Worm (Caenorhabditis elegans) whole organism, L4 larva: ENCODE results near the gene Y43F8B.20.

Source experiments
- F49E8.2 ChIP-seq: sonication (generic microtip); optimal IDR thresholded peaks from 2 replicates; lab custom pipeline; 2016; ENCODE audit warnings: missing compliant biosample characterization, mild to moderate bottlenecking, missing genetic modification characterization, borderline replicate concordance
- T26A8.4 ChIP-seq: fragments of 200-800 bp; sonication (Bioruptor generic); IDR thresholded peaks from 2 replicates; pipeline ENCODE4 v1.3.6; 2022; ENCODE audit warnings: missing genetic modification characterization, missing compliant biosample characterization
- ZK337.2 ChIP-seq: fragments of 200-800 bp; sonication (Bioruptor generic); IDR thresholded peaks from 2 replicates; pipeline ENCODE4 v1.3.6; 2022; ENCODE audit warnings: missing genetic modification reagents, missing genetic modification characterization, missing compliant biosample characterization
- aly-2 ChIP-seq: sonication (generic microtip); optimal IDR thresholded peaks from 2 replicates; lab custom pipeline; 2018; ENCODE audit warnings: missing biosample characterization, missing genetic modification characterization
- arid-1 ChIP-seq: fragments of 200-800 bp; sonication (Bioruptor generic); conservative IDR thresholded peaks from 2 replicates; pipeline ENCODE4 v1.3.6; 2022; ENCODE audit warnings: missing genetic modification reagents, missing genetic modification characterization, missing compliant biosample characterization
- ceh-28 ChIP-seq: fragments of 150-350 bp; optimal IDR thresholded peaks from 2 replicates; lab custom pipeline; 2014; ENCODE audit warnings: missing biosample characterization, missing genetic modification reagents, missing genetic modification characterization
- ceh-32 ChIP-seq: sonication (generic microtip); optimal IDR thresholded peaks from 2 replicates; lab custom pipeline; 2016; ENCODE audit warnings: mild to moderate bottlenecking, missing genetic modification characterization, missing compliant biosample characterization; ENCODE audit not compliant: poor library complexity
- ceh-62 ChIP-seq: sonication (generic microtip); optimal IDR thresholded peaks from 2 replicates; lab custom pipeline; 2017; ENCODE audit warnings: missing biosample characterization, missing genetic modification characterization
- ceh-82 ChIP-seq: sonication (generic microtip); optimal IDR thresholded peaks from 2 replicates; lab custom pipeline; 2017; ENCODE audit warnings: missing biosample characterization, missing genetic modification characterization
- ces-1 ChIP-seq: fragments of 150-350 bp; sonication (generic microtip); optimal IDR thresholded peaks from 4 replicates; lab custom pipeline; 2014; ENCODE audit warnings: missing biosample characterization, missing genetic modification reagents, missing genetic modification characterization
- cey-2 ChIP-seq: sonication (generic microtip); optimal IDR thresholded peaks from 3 replicates; lab custom pipeline; 2017; ENCODE audit warnings: missing genetic modification characterization, mild to moderate bottlenecking, missing compliant biosample characterization, antibody characterized with exemption, borderline replicate concordance; ENCODE audit not compliant: insufficient read depth
- daf-16 ChIP-seq, 3 experiments: sonication (generic microtip); optimal IDR thresholded peaks; 2 replicates each; lab custom pipeline; 2016 to 2017; ENCODE audit warnings: missing genetic modification characterization in 3 of 3, missing genetic modification reagents in 3 of 3, mild to moderate bottlenecking in 2 of 3, missing compliant biosample characterization in 2 of 3, missing biosample characterization in 1 of 3, moderate library complexity in 1 of 3
- dmd-6 ChIP-seq: fragments of 200-800 bp; sonication (Bioruptor generic); IDR thresholded peaks from 2 replicates; pipeline ENCODE4 v1.3.6; 2022; ENCODE audit warnings: missing genetic modification reagents, missing genetic modification characterization, missing compliant biosample characterization
- dpl-1 ChIP-seq: fragments of 150-350 bp; optimal IDR thresholded peaks from 2 replicates; lab custom pipeline; 2014; ENCODE audit warnings: missing biosample characterization, missing genetic modification reagents, missing genetic modification characterization
- hmg-1.1 ChIP-seq: fragments of 200-800 bp; sonication (Bioruptor generic); IDR thresholded peaks from 2 replicates; pipeline ENCODE4 v1.3.6; 2022; ENCODE audit warnings: missing genetic modification reagents, missing genetic modification characterization, missing compliant biosample characterization
- lin-13 ChIP-seq: fragments of 150-350 bp; optimal IDR thresholded peaks from 2 replicates; lab custom pipeline; 2014; ENCODE audit warnings: missing biosample characterization, missing genetic modification reagents, missing genetic modification characterization
- lin-15B ChIP-seq: fragments of 150-350 bp; sonication (generic microtip); optimal IDR thresholded peaks from 3 replicates; lab custom pipeline; 2014; ENCODE audit warnings: missing biosample characterization, missing genetic modification characterization
- lin-39 ChIP-seq: fragments of 150-350 bp; optimal IDR thresholded peaks from 2 replicates; lab custom pipeline; 2014; ENCODE audit warnings: missing biosample characterization, missing genetic modification reagents, missing genetic modification characterization
- mxl-2 ChIP-seq: fragments of 200-800 bp; sonication (Bioruptor generic); conservative IDR thresholded peaks from 2 replicates; pipeline ENCODE4 v1.3.6; 2022; ENCODE audit warnings: missing genetic modification reagents, missing genetic modification characterization, missing compliant biosample characterization
- mxl-3 ChIP-seq: fragments of 200-800 bp; sonication (Bioruptor generic); optimal IDR thresholded peaks from 2 replicates; lab custom pipeline; 2018; ENCODE audit warnings: mild to moderate bottlenecking, missing genetic modification characterization, missing compliant biosample characterization
- nhr-237 ChIP-seq: sonication (generic microtip); optimal IDR thresholded peaks from 2 replicates; lab custom pipeline; 2017; ENCODE audit warnings: missing biosample characterization, missing genetic modification characterization
- nhr-28 ChIP-seq: fragments of 150-350 bp; optimal IDR thresholded peaks from 2 replicates; lab custom pipeline; 2014; ENCODE audit warnings: missing biosample characterization, missing genetic modification characterization
- nhr-41 ChIP-seq: fragments of 200-800 bp; sonication (Bioruptor generic); IDR thresholded peaks from 2 replicates; pipeline ENCODE4 v1.3.6; 2022; ENCODE audit warnings: missing genetic modification reagents, missing genetic modification characterization, missing compliant biosample characterization
- pqm-1 ChIP-seq: sonication (generic microtip); optimal IDR thresholded peaks from 2 replicates; lab custom pipeline; 2017; ENCODE audit warnings: missing biosample characterization, missing genetic modification characterization
- rbr-2 ChIP-seq: sonication (generic microtip); optimal IDR thresholded peaks from 2 replicates; lab custom pipeline; 2016; ENCODE audit warnings: missing genotype, missing genetic modification characterization, missing compliant biosample characterization
- set-16 ChIP-seq: fragments of 200-800 bp; sonication (Bioruptor generic); IDR thresholded peaks from 2 replicates; pipeline ENCODE4 v1.3.6; 2022; ENCODE audit warnings: missing genetic modification reagents, missing genetic modification characterization, missing compliant biosample characterization
- snpc-4 ChIP-seq: fragments of 150-350 bp; optimal IDR thresholded peaks from 2 replicates; lab custom pipeline; 2014; ENCODE audit warnings: missing biosample characterization, missing genetic modification characterization
- tra-1 ChIP-seq: fragments of 200-800 bp; sonication (Bioruptor generic); IDR thresholded peaks from 2 replicates; pipeline ENCODE4 v1.3.6; 2022; ENCODE audit warnings: missing genetic modification reagents, missing genetic modification characterization, missing compliant biosample characterization
- unc-39 ChIP-seq: sonication (generic microtip); optimal IDR thresholded peaks from 2 replicates; lab custom pipeline; 2017; ENCODE audit warnings: missing biosample characterization, missing genetic modification characterization
- unc-62 ChIP-seq, 3 experiments: fragments of 150-350 bp in 1 of 3; sonication (generic microtip); optimal IDR thresholded peaks in 2 of 3; peaks in 1 of 3; 1 replicate in 1 of 3; 2 replicates in 2 of 3; lab custom pipeline; 2014 to 2017; ENCODE audit warnings: missing biosample characterization in 3 of 3, missing genetic modification characterization in 3 of 3, missing genetic modification reagents in 3 of 3, missing genotype in 1 of 3
- zfp-3 ChIP-seq: fragments of 200-800 bp; sonication (Bioruptor generic); conservative IDR thresholded peaks from 2 replicates; pipeline ENCODE4 v1.3.6; 2022; ENCODE audit warnings: missing genetic modification reagents, missing genetic modification characterization, missing compliant biosample characterization
- ztf-7 ChIP-seq: fragments of 150-350 bp; optimal IDR thresholded peaks from 2 replicates; lab custom pipeline; 2014; ENCODE audit warnings: missing biosample characterization, missing genetic modification characterization

Gene Y43F8B.20

ce11 chrV:19519511-19519934 is 30.1 kb downstream of the Y43F8B.20 start (continued):
- TF ChIP-seq lin-13 (GFP tag; lab: Kevin White, UChicago) = no peak
- no peak for TF ChIP-seq F49E8.2 (tag; lab: Kevin White, UChicago)
- TF ChIP-seq unc-62 (GFP tag; optimal IDR thresholded peaks at IDR 0.05 in 1 of 2; lab: Kevin White, UChicago) = no peak
- TF ChIP-seq unc-62 (tag; optimal IDR thresholded peaks at IDR 0.05; lab: Kevin White, UChicago) = no peak
- TF ChIP-seq aly-2 (tag; lab: Kevin White, UChicago) = no peak
- peak; percentile 14 for TF ChIP-seq mxl-3 (GFP tag; lab: Kevin White, UChicago)
- TF ChIP-seq ces-1 (GFP tag; lab: Kevin White, UChicago) = no peak
- TF ChIP-seq hmg-1.1 (GFP tag; lab: Robert Waterston, UW) = peak; percentile 46; the same call in 1 of the 2 replicates
- TF ChIP-seq lin-15B (tag; lab: Kevin White, UChicago) = no peak
- no peak for TF ChIP-seq unc-39 (tag; lab: Kevin White, UChicago)
- TF ChIP-seq ceh-82 = no peak
- TF ChIP-seq arid-1 = peak; percentile 79; the same call in 1 of the 2 replicates
- peak; percentile 52; the same call in 1 of the 2 replicates for TF ChIP-seq nhr-41 (GFP tag; lab: Robert Waterston, UW)
- peak; percentile 37; the same call in 1 of the 2 replicates for TF ChIP-seq tra-1

DNA sequence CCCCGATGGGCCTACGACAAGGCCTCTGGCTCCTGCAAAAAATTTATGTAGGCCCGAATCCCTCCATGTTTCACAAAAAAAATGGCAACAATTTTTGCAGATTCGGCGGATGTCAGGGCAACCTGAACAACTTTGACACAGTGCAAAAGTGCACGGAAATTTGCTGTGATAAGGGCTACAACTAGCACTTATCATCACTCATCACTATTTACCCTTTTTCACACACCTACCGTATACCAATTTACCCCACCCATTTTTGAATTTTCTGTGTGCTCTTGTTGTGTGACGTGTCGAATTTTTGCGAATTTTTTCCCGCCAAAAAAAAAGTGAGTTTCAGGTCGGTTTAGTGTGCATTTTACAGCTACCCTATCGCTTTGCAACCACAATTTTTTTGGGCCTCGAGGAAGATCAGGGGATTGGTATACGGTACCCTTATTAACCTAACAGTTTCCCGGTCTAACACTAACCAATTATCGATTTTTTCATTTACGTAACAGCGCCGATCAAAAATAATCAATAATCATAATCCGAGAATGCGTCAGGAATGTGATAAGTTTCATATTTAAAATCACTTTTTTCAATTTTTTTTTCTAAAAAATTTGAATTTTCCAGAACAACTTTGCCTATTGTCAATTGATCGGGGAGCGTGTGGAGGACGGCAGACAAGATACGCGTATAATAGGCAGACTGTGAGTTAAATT is 31.0 kb downstream of the Y43F8B.20 start:
- TF ChIP-seq mxl-3 (GFP tag; lab: Kevin White, UChicago) (peak; percentile 27), ZK337.2 (no peak), nhr-28 (tag; lab: Kevin White, UChicago) (peak; percentile 61), pqm-1 (peak; percentile 71), ztf-7 (tag; lab: Kevin White, UChicago) (no peak), ceh-28 (peak; percentile 83), rbr-2 (tag; lab: Kevin White, UChicago) (no peak)
- TF ChIP-seq, all 104 proteins: peak for 4

- peak; percentile 64 for TF ChIP-seq set-16 (GFP tag; lab: Robert Waterston, UW)
These were observed 31.8 kb downstream of the Y43F8B.20 start for ce11 chrV:19517611-19518360.

ce11 chrV:19513552-19513951 is 36.0 kb downstream of the Y43F8B.20 start, which contains the start of gene phy-4:
Gene phy-4 (minus strand): TSS chrV:19513652.
- TF ChIP-seq arid-1 (no peak), F49E8.2 (tag; lab: Kevin White, UChicago) (no peak), dpl-1 (GFP tag; lab: Kevin White, UChicago) (no peak), daf-16 (GFP tag; optimal IDR thresholded peaks at IDR 0.05; lab: Kevin White, UChicago) (no peak), daf-16 (tag; optimal IDR thresholded peaks at IDR 0.05; lab: Kevin White, UChicago) (no peak), mxl-2 (no peak), lin-39 (tag; lab: Kevin White, UChicago) (no peak), nhr-237 (tag; lab: Kevin White, UChicago) (no peak), ceh-32 (tag; lab: Kevin White, UChicago) (no peak), zfp-3 (GFP tag; lab: Robert Waterston, UW) (no peak), ceh-62 (tag; lab: Kevin White, UChicago) (no peak), snpc-4 (tag; lab: Kevin White, UChicago) (no peak), cey-2 (tag; lab: Kevin White, UChicago) (no peak), unc-62 (GFP tag; optimal IDR thresholded peaks at IDR 0.05 in 1 of 2; lab: Kevin White, UChicago) (no peak), unc-62 (tag; optimal IDR thresholded peaks at IDR 0.05; lab: Kevin White, UChicago) (no peak), T26A8.4 (GFP tag; lab: Robert Waterston, UW) (no peak), dmd-6 (GFP tag; lab: Robert Waterston, UW) (no peak)
